Worm (Caenorhabditis elegans) whole organism, L4/young adult: ENCODE data around the gene B0244.7.
A peak's percentile ranks its signal among the peaks of the same experiment; 100 is the strongest.

Source experiments
- W03F9.2 ChIP-seq: fragments of 150-350 bp; optimal IDR thresholded peaks from 2 replicates; lab custom pipeline; 2014; ENCODE audit warnings: missing biosample characterization, missing genetic modification characterization
- dao-5 ChIP-seq: sonication (generic microtip); optimal IDR thresholded peaks from 2 replicates; lab custom pipeline; 2016; ENCODE audit warnings: missing genotype, missing genetic modification characterization, moderate library complexity, missing compliant biosample characterization
- him-1 ChIP-seq: sonication (generic microtip); optimal IDR thresholded peaks from 2 replicates; lab custom pipeline; 2016; ENCODE audit warnings: missing genotype, missing genetic modification reagents, missing genetic modification characterization, missing compliant biosample characterization

Gene B0244.7

ce11 chrIII:5747185-5747584 lies 15.9 kb downstream of the B0244.7 start, which contains the start of gene B0244.4:
TSS of gene B0244.4 (plus strand) at chrIII:5747485.
- TF ChIP-seq W03F9.2 = no peak
- no peak for TF ChIP-seq dao-5 (tag; lab: Kevin White, UChicago)
- no peak for TF ChIP-seq him-1 (tag; lab: Kevin White, UChicago)

ce11 chrIII:5748360-5748759 lies 17.1 kb downstream of the B0244.7 start:
- TF ChIP-seq W03F9.2 (no peak), him-1 (tag; lab: Kevin White, UChicago) (no peak), dao-5 (tag; lab: Kevin White, UChicago) (no peak)

- TF ChIP-seq W03F9.2 (no peak), dao-5 (tag; lab: Kevin White, UChicago) (no peak), him-1 (tag; lab: Kevin White, UChicago) (no peak)
These were observed 19.2 kb downstream of the B0244.7 start for ce11 chrIII:5750503-5750902.

- TF ChIP-seq W03F9.2 = no peak
- TF ChIP-seq him-1 (tag; lab: Kevin White, UChicago) = peak; percentile 41
These were observed 23.9 kb downstream of the B0244.7 start, which contains the start of gene ida-1 for ce11 chrIII:5755204-5755603. TSS of gene ida-1 (plus strand) at chrIII:5755539.

ce11 chrIII:5757492-5758045 lies 26.3 kb downstream of the B0244.7 start:
- TF ChIP-seq W03F9.2 = no peak
- no peak for TF ChIP-seq dao-5 (tag; lab: Kevin White, UChicago)
- TF ChIP-seq him-1 (tag; lab: Kevin White, UChicago) = no peak

ce11 chrIII:5758519-5759099 lies 27.3 kb downstream of the B0244.7 start:
- peak; percentile 5 for TF ChIP-seq W03F9.2
- TF ChIP-seq dao-5 (tag; lab: Kevin White, UChicago) = no peak
- peak; percentile 64 for TF ChIP-seq him-1 (tag; lab: Kevin White, UChicago)

- no peak for TF ChIP-seq W03F9.2
- no peak for TF ChIP-seq him-1 (tag; lab: Kevin White, UChicago)
- no peak for TF ChIP-seq dao-5 (tag; lab: Kevin White, UChicago)
These were observed 29.4 kb downstream of the B0244.7 start for ce11 chrIII:5760721-5761120.

ce11 chrIII:5761886-5762285 lies 30.6 kb downstream of the B0244.7 start:
- TF ChIP-seq him-1 (tag; lab: Kevin White, UChicago) (no peak), dao-5 (tag; lab: Kevin White, UChicago) (no peak), W03F9.2 (no peak)

- no peak for TF ChIP-seq him-1 (tag; lab: Kevin White, UChicago)
- no peak for TF ChIP-seq W03F9.2
- no peak for TF ChIP-seq dao-5 (tag; lab: Kevin White, UChicago)
These were observed 32.7 kb downstream of the B0244.7 start for ce11 chrIII:5763988-5764387.

- TF ChIP-seq W03F9.2 (no peak), him-1 (tag; lab: Kevin White, UChicago) (no peak), dao-5 (tag; lab: Kevin White, UChicago) (no peak)
These were observed 38.5 kb downstream of the B0244.7 start, which contains the start of gene cutl-23 for ce11 chrIII:5769726-5770235. TSS of gene cutl-23 (plus strand) at chrIII:5770185.

ce11 chrIII:5782080-5782479 lies 50.8 kb downstream of the B0244.7 start:
- no peak for TF ChIP-seq W03F9.2
- no peak for TF ChIP-seq dao-5 (tag; lab: Kevin White, UChicago)
- no peak for TF ChIP-seq him-1 (tag; lab: Kevin White, UChicago)
